Worm (Caenorhabditis elegans) whole organism, late embryonic: ENCODE measurements around the gene R12B2.7.
A peak's percentile ranks its signal among the peaks of the same experiment; 100 is the strongest.

Experiments
- F13H6.1 ChIP-seq: sonication (generic microtip); optimal IDR thresholded peaks from 2 replicates; lab custom pipeline; 2016; ENCODE audit warnings: missing genetic modification characterization, missing compliant biosample characterization
- ceh-14 ChIP-seq: sonication (generic microtip); optimal IDR thresholded peaks from 2 replicates; lab custom pipeline; 2016; ENCODE audit warnings: missing genotype, missing genetic modification characterization, missing compliant biosample characterization
- ceh-19 ChIP-seq: fragments of 200-800 bp; sonication (Bioruptor generic); optimal IDR thresholded peaks from 2 replicates; lab custom pipeline; 2018; ENCODE audit warnings: mild to moderate bottlenecking, missing genetic modification characterization, missing compliant biosample characterization
- ceh-2 ChIP-seq: sonication (generic microtip); optimal IDR thresholded peaks from 2 replicates; lab custom pipeline; 2016; ENCODE audit warnings: missing genotype, missing genetic modification characterization, missing compliant biosample characterization
- ceh-30 ChIP-seq: fragments of 150-350 bp; optimal IDR thresholded peaks from 2 replicates; lab custom pipeline; 2014; ENCODE audit warnings: missing biosample characterization, missing genetic modification characterization
- ceh-31 ChIP-seq: sonication (generic microtip); optimal IDR thresholded peaks from 2 replicates; lab custom pipeline; 2016; ENCODE audit warnings: missing genetic modification characterization, missing compliant biosample characterization
- ceh-48 ChIP-seq: sonication (generic microtip); optimal IDR thresholded peaks from 2 replicates; lab custom pipeline; 2016; ENCODE audit warnings: missing genetic modification characterization, inconsistent platforms, missing compliant biosample characterization
- ceh-6 ChIP-seq: fragments of 200-800 bp; sonication (Bioruptor generic); optimal IDR thresholded peaks from 2 replicates; lab custom pipeline; 2018; ENCODE audit warnings: mild to moderate bottlenecking, missing genetic modification characterization, missing compliant biosample characterization
- ceh-9 ChIP-seq: sonication (generic microtip); optimal IDR thresholded peaks from 2 replicates; lab custom pipeline; 2016; ENCODE audit warnings: mild to moderate bottlenecking, missing genetic modification characterization, inconsistent platforms, missing compliant biosample characterization
- che-1 ChIP-seq: sonication (generic microtip); optimal IDR thresholded peaks from 2 replicates; lab custom pipeline; 2016; ENCODE audit warnings: mild to moderate bottlenecking, missing genetic modification characterization, missing compliant biosample characterization
- dve-1 ChIP-seq: sonication (generic microtip); optimal IDR thresholded peaks from 2 replicates; lab custom pipeline; 2017; ENCODE audit warnings: antibody characterized with exemption, mild to moderate bottlenecking, missing genetic modification characterization, missing compliant biosample characterization
- elt-2 ChIP-seq: sonication (generic microtip); optimal IDR thresholded peaks from 2 replicates; lab custom pipeline; 2016; ENCODE audit warnings: missing genetic modification reagents, missing genetic modification characterization, missing compliant biosample characterization
- ets-4 ChIP-seq: sonication (generic microtip); optimal IDR thresholded peaks from 2 replicates; lab custom pipeline; 2016; ENCODE audit warnings: missing genetic modification characterization, missing compliant biosample characterization
- gmeb-2 ChIP-seq: sonication (generic microtip); optimal IDR thresholded peaks from 2 replicates; lab custom pipeline; 2016; ENCODE audit warnings: missing genetic modification characterization, inconsistent platforms, missing compliant biosample characterization
- hlh-15 ChIP-seq: sonication (generic microtip); optimal IDR thresholded peaks from 2 replicates; lab custom pipeline; 2016; ENCODE audit warnings: missing genetic modification characterization, missing compliant biosample characterization
- hlh-30 ChIP-seq: sonication (generic microtip); optimal IDR thresholded peaks from 2 replicates; lab custom pipeline; 2017; ENCODE audit warnings: antibody characterized with exemption, missing genetic modification characterization, missing compliant biosample characterization; ENCODE audit not compliant: insufficient read depth
- lim-6 ChIP-seq: sonication (generic microtip); optimal IDR thresholded peaks from 2 replicates; lab custom pipeline; 2016; ENCODE audit warnings: missing genetic modification characterization, missing compliant biosample characterization
- lin-11 ChIP-seq: fragments of 200-800 bp; sonication (Bioruptor generic); optimal IDR thresholded peaks from 2 replicates; lab custom pipeline; 2018; ENCODE audit warnings: mild to moderate bottlenecking, missing genetic modification characterization, missing compliant biosample characterization
- madf-2 ChIP-seq: sonication (generic microtip); optimal IDR thresholded peaks from 2 replicates; lab custom pipeline; 2017; ENCODE audit warnings: missing genetic modification characterization, missing compliant biosample characterization
- nhr-232 ChIP-seq: sonication (generic microtip); optimal IDR thresholded peaks from 2 replicates; lab custom pipeline; 2016; ENCODE audit warnings: missing genetic modification characterization, missing compliant biosample characterization
- npax-4 ChIP-seq: sonication (generic microtip); optimal IDR thresholded peaks from 2 replicates; lab custom pipeline; 2016; ENCODE audit warnings: missing genetic modification characterization, missing compliant biosample characterization
- pqm-1 ChIP-seq: sonication (generic microtip); optimal IDR thresholded peaks from 2 replicates; lab custom pipeline; 2016; ENCODE audit warnings: missing genetic modification characterization, missing compliant biosample characterization
- pros-1 ChIP-seq: fragments of 150-350 bp; optimal IDR thresholded peaks from 2 replicates; lab custom pipeline; 2014; ENCODE audit warnings: missing biosample characterization, missing genetic modification reagents, missing genetic modification characterization
- sdc-2 ChIP-seq: sonication (generic microtip); optimal IDR thresholded peaks from 2 replicates; lab custom pipeline; 2016; ENCODE audit warnings: missing genotype, missing genetic modification characterization, missing compliant biosample characterization
- sox-2 ChIP-seq: fragments of 200-800 bp; sonication (Bioruptor generic); IDR thresholded peaks from 2 replicates; pipeline ENCODE4 v1.3.6; 2022; ENCODE audit warnings: missing genetic modification reagents, missing genetic modification characterization, missing compliant biosample characterization
- unc-42 ChIP-seq: sonication (generic microtip); optimal IDR thresholded peaks from 2 replicates; lab custom pipeline; 2016; ENCODE audit warnings: missing genotype, missing genetic modification characterization, missing compliant biosample characterization

The R12B2.7 gene

DNA sequence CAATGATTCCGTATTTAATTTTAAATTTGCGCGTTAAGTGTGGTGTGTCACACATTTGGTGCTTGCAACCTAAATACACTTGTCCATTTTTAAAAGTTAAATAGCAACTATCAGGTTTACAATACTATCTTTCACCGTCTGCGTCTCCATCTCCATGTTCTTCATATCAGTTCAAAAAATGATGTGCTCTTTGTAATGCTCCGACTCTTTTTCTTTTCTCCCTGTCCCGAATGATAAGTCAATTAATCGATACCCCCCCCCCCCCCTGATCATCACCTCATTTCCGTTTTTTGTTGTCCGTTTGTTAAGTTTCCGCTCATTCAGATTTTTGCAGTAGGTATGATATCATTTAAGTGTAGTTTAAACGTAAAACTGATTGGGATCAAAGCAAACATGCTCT, 747 bp upstream of the R12B2.7 start:
- TF ChIP-seq hlh-30 (tag; lab: Kevin White, UChicago) (no peak), elt-2 (tag; lab: Kevin White, UChicago) (peak; percentile 20)

DNA sequence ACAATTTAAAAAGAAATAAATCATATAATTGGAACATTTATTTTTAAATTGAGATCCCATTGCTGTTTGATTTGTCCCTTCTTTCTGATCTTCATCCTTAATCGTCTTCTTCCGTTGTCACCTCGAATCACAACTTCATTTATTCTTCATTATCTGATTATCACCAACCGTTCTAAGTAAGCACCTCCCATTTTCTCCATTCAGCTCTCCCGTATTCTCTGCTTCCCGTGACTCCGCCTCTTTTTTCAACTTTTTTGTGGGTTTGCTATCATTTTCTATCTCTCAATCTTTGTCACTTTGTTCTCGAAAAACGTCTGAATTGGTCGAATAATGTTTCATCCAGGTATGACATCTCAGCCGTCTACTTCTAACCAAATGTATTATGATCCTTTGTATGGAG, 1.1 kb downstream of the R12B2.7 start, which contains the start of gene sma-4:
Gene sma-4 (plus strand): TSS at position 301 of the 400 bp plus-strand sequence.
- no peak for TF ChIP-seq lim-6 (tag; lab: Kevin White, UChicago)

DNA sequence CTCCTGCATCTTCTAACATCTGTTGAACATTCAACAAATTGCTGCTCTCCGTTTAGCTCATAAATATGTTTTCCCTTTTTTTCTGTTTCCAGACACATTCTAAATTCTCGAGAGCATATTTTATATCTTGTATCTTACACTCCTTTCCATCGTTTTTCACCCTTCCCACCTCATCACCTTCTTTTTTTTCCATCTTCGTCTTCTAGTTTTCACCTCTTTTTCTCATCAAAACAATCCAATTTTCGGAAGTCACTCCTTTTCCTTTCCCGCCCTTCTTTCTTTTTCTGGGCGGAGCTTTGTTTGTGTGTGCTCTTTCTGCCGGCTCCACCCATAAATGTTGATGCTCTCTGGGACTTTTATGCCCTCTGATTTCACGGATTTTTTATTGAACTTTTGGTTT, 8.0 kb downstream of the R12B2.7 start:
- TF ChIP-seq unc-42 (tag; lab: Kevin White, UChicago) (peak; percentile 63), sdc-2 (tag; lab: Kevin White, UChicago) (no peak), lin-11 (tag; lab: Kevin White, UChicago) (no peak), F13H6.1 (tag; lab: Kevin White, UChicago) (no peak), ceh-30 (tag; lab: Kevin White, UChicago) (no peak)

DNA sequence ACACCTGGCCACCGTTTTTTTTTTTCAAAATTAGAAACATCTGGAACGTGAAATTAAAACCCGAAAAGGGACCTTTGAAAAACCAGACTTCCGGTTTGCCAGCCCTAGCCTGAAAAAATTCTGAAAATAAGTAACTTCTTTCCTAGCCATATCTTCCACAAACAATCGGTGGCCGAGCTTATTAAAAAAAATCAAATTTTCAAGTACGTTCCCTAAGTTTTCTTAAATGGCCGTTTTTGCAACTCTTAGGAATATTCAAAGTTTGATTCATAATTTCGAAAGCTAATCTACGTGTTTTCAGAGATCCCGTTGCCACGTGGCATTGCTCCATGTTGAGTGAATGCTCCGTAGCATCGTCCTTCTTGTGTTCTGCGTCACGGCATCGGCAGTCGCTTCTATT, 8.8 kb downstream of the R12B2.7 start, which contains the start of gene R12B2.8:
Gene R12B2.8 (plus strand): TSS at position 301 of the 400 bp plus-strand sequence.
- TF ChIP-seq pqm-1 (tag; lab: Kevin White, UChicago), result no peak
- TF ChIP-seq ceh-6 (GFP tag; lab: Kevin White, UChicago), result no peak
- no peak for TF ChIP-seq dve-1 (tag; lab: Kevin White, UChicago)
- no peak for TF ChIP-seq ceh-14
- TF ChIP-seq hlh-30 (tag; lab: Kevin White, UChicago), result no peak
- no peak for TF ChIP-seq madf-2 (tag; lab: Kevin White, UChicago)
- TF ChIP-seq gmeb-2, result no peak
- TF ChIP-seq ceh-9 (tag; lab: Kevin White, UChicago), result no peak
- no peak for TF ChIP-seq ceh-2 (tag; lab: Kevin White, UChicago)
- TF ChIP-seq hlh-15 (tag; lab: Kevin White, UChicago), result no peak
- TF ChIP-seq, all 69 proteins: peak for 0

DNA sequence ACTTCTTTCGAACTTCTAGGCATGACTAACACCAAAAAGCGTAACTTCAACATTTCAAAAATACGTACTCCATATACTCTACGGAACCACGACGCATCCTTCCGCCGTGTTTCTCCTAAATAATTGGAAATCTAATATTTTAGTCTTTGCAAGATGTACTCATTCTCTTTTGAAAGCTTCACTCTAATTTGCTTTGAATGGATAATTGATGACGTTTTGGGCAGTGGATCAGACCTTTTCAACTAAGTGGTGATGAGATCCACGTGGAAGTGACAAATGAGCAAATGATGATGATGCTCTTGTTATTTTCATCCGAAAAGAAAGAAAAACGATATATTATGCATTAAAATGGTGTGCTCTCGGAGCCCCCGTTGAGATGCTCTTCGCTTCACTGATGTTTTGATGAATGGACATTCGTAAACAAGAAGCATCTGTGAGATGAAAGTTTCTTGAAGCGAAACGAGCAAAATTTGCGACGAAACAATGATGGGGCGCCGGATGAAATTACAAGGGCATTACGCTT, 9.7 kb downstream of the R12B2.7 start:
- peak; percentile 26 for TF ChIP-seq ceh-31 (tag; lab: Kevin White, UChicago)
- no peak for TF ChIP-seq ceh-48 (tag; lab: Kevin White, UChicago)

DNA sequence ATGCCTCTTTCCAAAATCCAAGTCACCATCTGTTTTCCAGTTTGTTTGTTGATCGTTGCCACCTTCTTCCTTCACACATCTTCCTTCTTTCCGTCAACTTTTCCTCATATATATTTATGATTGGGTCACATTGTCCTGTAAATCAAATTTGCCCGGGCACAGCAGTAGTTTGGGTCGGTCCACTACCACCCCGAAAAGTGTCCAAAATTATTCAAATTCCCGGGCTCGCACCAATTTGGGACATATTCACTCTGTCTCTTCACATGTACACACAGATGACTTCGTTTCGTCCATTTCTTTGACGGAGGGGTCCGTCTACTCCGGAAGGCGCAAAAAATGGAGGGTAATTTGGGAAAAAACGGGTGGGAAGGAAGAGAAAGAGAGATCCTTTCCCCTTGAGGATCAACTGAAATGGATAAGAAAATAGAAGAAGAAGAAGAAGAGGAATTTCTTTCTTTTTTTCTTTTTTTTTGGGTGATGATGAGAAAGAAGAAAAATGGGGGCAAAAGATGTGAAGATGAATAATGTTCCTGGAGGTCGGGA, 12.1 kb downstream of the R12B2.7 start:
- TF ChIP-seq unc-42 (tag; lab: Kevin White, UChicago) (peak; percentile 95), sox-2 (GFP tag; lab: Robert Waterston, UW) (no peak), ets-4 (peak; percentile 19)

- TF ChIP-seq npax-4 (tag; lab: Kevin White, UChicago) (no peak), lin-11 (tag; lab: Kevin White, UChicago) (no peak), che-1 (tag; lab: Kevin White, UChicago) (peak; percentile 23), nhr-232 (tag; lab: Kevin White, UChicago) (no peak), ceh-9 (tag; lab: Kevin White, UChicago) (no peak)
Measured at ce11 chrIII:5828065-5828464, 13.2 kb downstream of the R12B2.7 start.

ce11 chrIII:5832442-5832841, 17.6 kb downstream of the R12B2.7 start:
- TF ChIP-seq ceh-19 (no peak), pros-1 (no peak)
